Worm (Caenorhabditis elegans) whole organism, early embryonic: ENCODE measurements around the gene Y54G2A.26.
A peak's percentile ranks its signal among the peaks of the same experiment; 100 is the strongest.

Source experiments
- B0310.2 ChIP-seq: sonication (generic microtip); optimal IDR thresholded peaks from 2 replicates; lab custom pipeline; 2016; ENCODE audit warnings: mild to moderate bottlenecking, missing genetic modification characterization, missing compliant biosample characterization
- F13C5.2 ChIP-seq: sonication (generic microtip); optimal IDR thresholded peaks from 2 replicates; lab custom pipeline; 2017; ENCODE audit warnings: mild to moderate bottlenecking, missing genetic modification characterization, inconsistent platforms, missing compliant biosample characterization
- aly-1 ChIP-seq: sonication (generic microtip); optimal IDR thresholded peaks from 2 replicates; lab custom pipeline; 2016; ENCODE audit warnings: missing genetic modification characterization, missing compliant biosample characterization
- ama-1 ChIP-seq: fragments of 150-350 bp; optimal IDR thresholded peaks from 2 replicates; lab custom pipeline; 2014
- ceh-13 ChIP-seq: fragments of 200-800 bp; sonication (Bioruptor generic); optimal IDR thresholded peaks from 2 replicates; lab custom pipeline; 2018; ENCODE audit warnings: mild to moderate bottlenecking, missing genetic modification characterization, missing compliant biosample characterization
- ceh-36 ChIP-seq: sonication (generic microtip); optimal IDR thresholded peaks from 2 replicates; lab custom pipeline; 2016; ENCODE audit warnings: missing genetic modification characterization, inconsistent platforms, missing compliant biosample characterization
- ets-7 ChIP-seq: sonication (generic microtip); optimal IDR thresholded peaks from 2 replicates; lab custom pipeline; 2016; ENCODE audit warnings: missing genotype, missing genetic modification characterization, missing compliant biosample characterization
- flt-1 ChIP-seq: fragments of 200-800 bp; sonication (Bioruptor generic); IDR thresholded peaks from 2 replicates; pipeline ENCODE4 v1.3.6; 2022; ENCODE audit warnings: missing genetic modification characterization, missing compliant biosample characterization
- hmbx-1 ChIP-seq: sonication (generic microtip); optimal IDR thresholded peaks from 2 replicates; lab custom pipeline; 2016; ENCODE audit warnings: mild to moderate bottlenecking, missing genetic modification characterization, missing compliant biosample characterization
- hmg-4 ChIP-seq: fragments of 200-800 bp; sonication (Bioruptor generic); optimal IDR thresholded peaks from 2 replicates; lab custom pipeline; 2018; ENCODE audit warnings: mild to moderate bottlenecking, missing genetic modification characterization, missing compliant biosample characterization
- hnd-1 ChIP-seq: sonication (generic microtip); optimal IDR thresholded peaks from 2 replicates; lab custom pipeline; 2016; ENCODE audit warnings: missing genetic modification characterization, missing compliant biosample characterization
- pes-1 ChIP-seq: fragments of 200-800 bp; sonication (Bioruptor generic); IDR thresholded peaks from 2 replicates; pipeline ENCODE4 v1.3.6; 2022; ENCODE audit warnings: missing genetic modification reagents, missing genetic modification characterization, missing compliant biosample characterization
- scrt-1 ChIP-seq: fragments of 200-800 bp; sonication (Bioruptor generic); IDR thresholded peaks from 2 replicates; pipeline ENCODE4 v1.3.6; 2022; ENCODE audit warnings: missing genetic modification characterization, missing compliant biosample characterization
- sea-1 ChIP-seq: fragments of 200-800 bp; sonication (Bioruptor generic); conservative IDR thresholded peaks from 2 replicates; pipeline ENCODE4 v1.3.6; 2022; ENCODE audit warnings: missing genetic modification characterization, missing compliant biosample characterization
- tbx-11 ChIP-seq: fragments of 200-800 bp; sonication (Bioruptor generic); IDR thresholded peaks from 2 replicates; pipeline ENCODE4 v1.3.6; 2022; ENCODE audit warnings: missing genetic modification characterization, missing compliant biosample characterization
- tbx-37 ChIP-seq: fragments of 200-800 bp; sonication (Bioruptor generic); conservative IDR thresholded peaks from 2 replicates; pipeline ENCODE4 v1.3.6; 2022; ENCODE audit warnings: missing genetic modification reagents, missing genetic modification characterization, missing compliant biosample characterization
- tra-4 ChIP-seq: sonication (generic microtip); optimal IDR thresholded peaks from 2 replicates; lab custom pipeline; 2017; ENCODE audit warnings: missing genetic modification characterization, missing compliant biosample characterization

Y54G2A.26 gene

ce11 chrIV:3028842-3029241, 33.6 kb upstream of the Y54G2A.26 start, which contains the start of gene ndnf-1:
Gene ndnf-1 (minus strand): TSS chrIV:3028942.
- no peak for TF ChIP-seq hmbx-1 (tag; lab: Kevin White, UChicago)
- no peak for TF ChIP-seq ets-7 (tag; lab: Kevin White, UChicago)
- no peak for TF ChIP-seq ama-1
- TF ChIP-seq flt-1 (GFP tag; lab: Robert Waterston, UW): no peak
- no peak for TF ChIP-seq B0310.2 (tag; lab: Kevin White, UChicago)
- TF ChIP-seq sea-1: no peak
- TF ChIP-seq aly-1 (tag; lab: Kevin White, UChicago): no peak
- TF ChIP-seq hnd-1: no peak
- no peak for TF ChIP-seq hmg-4 (GFP tag; lab: Kevin White, UChicago)
- TF ChIP-seq tbx-11 (GFP tag; lab: Robert Waterston, UW): no peak
- no peak for TF ChIP-seq pes-1 (GFP tag; lab: Robert Waterston, UW)
- no peak for TF ChIP-seq ceh-36 (tag; lab: Kevin White, UChicago)

ce11 chrIV:3025874-3026609, 30.8 kb upstream of the Y54G2A.26 start:
- TF ChIP-seq flt-1 (GFP tag; lab: Robert Waterston, UW) (no peak), tra-4 (tag; lab: Kevin White, UChicago) (no peak), tbx-37 (GFP tag; lab: Robert Waterston, UW) (no peak), scrt-1 (GFP tag; lab: Robert Waterston, UW) (no peak), sea-1 (no peak), ceh-36 (tag; lab: Kevin White, UChicago) (no peak), B0310.2 (tag; lab: Kevin White, UChicago) (no peak), ama-1 (no peak), F13C5.2 (tag; lab: Kevin White, UChicago) (no peak), aly-1 (tag; lab: Kevin White, UChicago) (no peak), hnd-1 (no peak), ceh-13 (GFP tag; lab: Kevin White, UChicago) (no peak), hmbx-1 (tag; lab: Kevin White, UChicago) (no peak), pes-1 (GFP tag; lab: Robert Waterston, UW) (no peak), ets-7 (tag; lab: Kevin White, UChicago) (no peak), hmg-4 (GFP tag; lab: Kevin White, UChicago) (no peak), tbx-11 (GFP tag; lab: Robert Waterston, UW) (no peak)

- TF ChIP-seq ama-1 (no peak), ceh-13 (GFP tag; lab: Kevin White, UChicago) (no peak), ets-7 (tag; lab: Kevin White, UChicago) (no peak), tra-4 (tag; lab: Kevin White, UChicago) (no peak), sea-1 (no peak), flt-1 (GFP tag; lab: Robert Waterston, UW) (no peak), F13C5.2 (tag; lab: Kevin White, UChicago) (no peak), B0310.2 (tag; lab: Kevin White, UChicago) (no peak), pes-1 (GFP tag; lab: Robert Waterston, UW) (no peak)
Observed at ce11 chrIV:3019438-3019837, 24.2 kb upstream of the Y54G2A.26 start, which contains the start of gene lin-22. Gene lin-22 (plus strand): TSS chrIV:3019738.

DNA sequence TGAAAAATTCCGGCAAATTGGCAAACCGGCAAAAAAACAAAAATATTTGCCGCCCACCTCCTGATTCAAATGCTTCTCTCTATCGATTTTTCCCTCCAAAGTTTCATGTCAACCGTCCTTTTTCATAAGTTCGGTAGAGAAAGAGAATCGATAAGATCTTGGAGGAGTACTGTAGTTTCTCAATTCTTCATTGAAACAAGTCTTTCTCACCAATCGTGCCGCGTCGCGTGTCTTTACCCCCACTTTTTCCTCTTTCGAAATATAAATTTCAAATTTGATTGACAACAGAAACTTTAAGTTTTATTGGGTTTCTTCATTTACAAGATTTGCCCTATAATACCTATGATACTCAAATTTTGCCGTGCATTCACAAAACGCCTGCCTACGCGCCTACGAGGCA, 23.3 kb upstream of the Y54G2A.26 start:
- TF ChIP-seq F13C5.2 (tag; lab: Kevin White, UChicago) (no peak), aly-1 (tag; lab: Kevin White, UChicago) (no peak), hmg-4 (GFP tag; lab: Kevin White, UChicago) (no peak), hmbx-1 (tag; lab: Kevin White, UChicago) (no peak), pes-1 (GFP tag; lab: Robert Waterston, UW) (no peak), B0310.2 (tag; lab: Kevin White, UChicago) (no peak), ama-1 (no peak)

DNA sequence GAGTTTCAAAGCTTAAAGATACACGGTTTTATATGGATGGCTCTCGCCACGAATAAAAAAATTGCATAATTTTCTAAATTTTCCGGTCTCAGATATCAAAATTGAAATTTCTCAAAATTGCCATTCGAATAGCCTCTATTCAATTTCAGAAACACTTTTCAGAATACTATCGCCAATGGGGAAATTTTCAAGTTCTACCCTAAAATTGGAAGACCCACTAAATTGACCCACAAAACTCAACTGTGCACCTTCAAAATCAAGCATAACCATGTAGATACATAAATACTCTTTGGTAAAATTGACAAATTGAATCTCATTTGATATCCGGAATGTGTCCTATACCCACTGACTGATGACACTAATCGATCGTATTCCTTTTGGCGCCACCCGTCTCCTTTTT, 20.9 kb upstream of the Y54G2A.26 start:
- TF ChIP-seq pes-1 (GFP tag; lab: Robert Waterston, UW): no peak
- TF ChIP-seq ceh-13 (GFP tag; lab: Kevin White, UChicago): no peak
- TF ChIP-seq hnd-1: no peak
- TF ChIP-seq F13C5.2 (tag; lab: Kevin White, UChicago): no peak
- no peak for TF ChIP-seq scrt-1 (GFP tag; lab: Robert Waterston, UW)
- no peak for TF ChIP-seq ama-1
- no peak for TF ChIP-seq tbx-11 (GFP tag; lab: Robert Waterston, UW)
- no peak for TF ChIP-seq hmg-4 (GFP tag; lab: Kevin White, UChicago)
- TF ChIP-seq sea-1: no peak
- TF ChIP-seq tbx-37 (GFP tag; lab: Robert Waterston, UW): no peak
- TF ChIP-seq ceh-36 (tag; lab: Kevin White, UChicago): no peak

DNA sequence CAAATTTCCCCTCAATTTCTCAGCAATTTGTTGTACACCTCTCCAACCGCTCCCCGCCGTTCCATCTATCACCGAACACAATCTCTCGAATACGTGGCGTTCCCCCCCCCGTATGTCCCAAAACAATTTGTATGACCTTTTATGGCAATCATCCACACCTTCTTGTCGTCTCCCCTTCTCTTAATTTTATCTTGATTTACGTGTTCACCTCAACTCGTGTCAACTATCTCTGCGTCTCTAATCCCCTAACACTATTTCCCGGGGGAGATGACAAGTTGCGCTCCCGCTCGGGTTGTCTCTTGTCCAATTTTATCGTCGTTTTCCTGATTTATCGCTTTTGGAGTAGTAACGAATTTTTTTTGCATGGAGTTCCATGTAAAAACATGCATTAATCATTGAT, 19.3 kb upstream of the Y54G2A.26 start:
- TF ChIP-seq aly-1 (tag; lab: Kevin White, UChicago): no peak
- TF ChIP-seq F13C5.2 (tag; lab: Kevin White, UChicago): no peak
- peak; percentile 3 for TF ChIP-seq ceh-36 (tag; lab: Kevin White, UChicago)
- no peak for TF ChIP-seq hmbx-1 (tag; lab: Kevin White, UChicago)

DNA sequence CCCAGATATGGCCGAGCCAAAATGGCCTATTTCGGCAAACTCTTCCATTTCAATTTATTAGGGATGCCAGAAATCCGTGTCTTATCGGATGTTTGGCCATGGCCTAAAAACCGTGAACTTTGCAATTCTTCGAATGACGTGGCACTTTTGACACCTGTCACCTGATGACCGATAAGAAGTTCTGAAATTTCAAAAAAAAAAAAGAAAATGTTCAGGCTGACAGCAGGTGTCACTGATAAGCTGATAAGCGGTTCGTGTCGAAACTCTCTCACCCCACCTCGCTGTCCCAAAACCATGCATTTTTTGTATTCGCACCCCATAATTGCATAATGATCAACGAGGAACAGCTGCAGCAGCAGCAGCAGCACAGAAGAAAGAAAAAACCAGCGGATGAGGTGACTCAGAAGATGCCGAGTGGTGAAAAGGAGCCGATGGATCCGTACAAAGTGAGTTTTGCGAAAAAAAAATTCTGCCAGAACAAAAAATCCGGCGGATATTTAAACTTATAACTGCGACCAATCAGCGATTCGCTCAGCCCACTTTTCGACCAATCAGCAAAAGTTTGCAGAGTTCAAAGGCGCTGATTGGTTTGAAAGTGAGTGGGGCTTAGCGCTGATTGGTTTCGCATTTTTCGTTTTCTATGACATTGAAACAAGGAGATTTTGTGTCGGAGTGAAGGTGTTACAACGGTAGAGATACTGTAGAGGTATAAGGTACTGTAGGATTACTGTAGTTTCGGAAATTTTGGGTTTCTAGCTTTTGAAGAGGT, 17.3 kb upstream of the Y54G2A.26 start, which contains the start of the genes Y54G2A.28 and vrp-1:
Y54G2A.28 (minus strand) TSS at position 48 of the 769 bp plus-strand sequence.
vrp-1 (plus strand) TSS at position 214 of the 769 bp plus-strand sequence.
- TF ChIP-seq scrt-1 (GFP tag; lab: Robert Waterston, UW) (no peak), ceh-36 (tag; lab: Kevin White, UChicago) (no peak), F13C5.2 (tag; lab: Kevin White, UChicago) (no peak), ets-7 (tag; lab: Kevin White, UChicago) (no peak), pes-1 (GFP tag; lab: Robert Waterston, UW) (no peak), tbx-37 (GFP tag; lab: Robert Waterston, UW) (no peak), flt-1 (GFP tag; lab: Robert Waterston, UW) (no peak), hmg-4 (GFP tag; lab: Kevin White, UChicago) (no peak), ceh-13 (GFP tag; lab: Kevin White, UChicago) (no peak)
